Worm (Caenorhabditis elegans): ENCODE measurements around the gene tni-1.

ce11 chrX:11326827-11327226 lies 50.4 kb downstream of the tni-1 start, which contains the start of gene ZK455.5:
- TF ChIP-seq ztf-11 (tag; optimal IDR thresholded peaks at IDR 0.05) (no peak), nhr-77 (tag; optimal IDR thresholded peaks at IDR 0.05) (no peak), zfp-2 (tag; optimal IDR thresholded peaks at IDR 0.05) (no peak)
